Worm (Caenorhabditis elegans) whole organism, L3 larva: Measurements from ENCODE around the gene tbc-6.

ENCODE experiments used
- R02D3.7 ChIP-seq: fragments of 150-350 bp; optimal IDR thresholded peaks from 2 replicates; lab custom pipeline; 2014; ENCODE audit warnings: missing biosample characterization, missing genetic modification characterization
- ceh-16 ChIP-seq: sonication (generic microtip); optimal IDR thresholded peaks from 2 replicates; lab custom pipeline; 2017; ENCODE audit warnings: missing biosample characterization, missing genetic modification characterization
- ceh-28 ChIP-seq: fragments of 150-350 bp; optimal IDR thresholded peaks from 2 replicates; lab custom pipeline; 2014; ENCODE audit warnings: missing biosample characterization, missing genetic modification reagents, missing genetic modification characterization
- ceh-82 ChIP-seq: fragments of 150-350 bp; optimal IDR thresholded peaks from 2 replicates; lab custom pipeline; 2014; ENCODE audit warnings: missing biosample characterization, missing genetic modification characterization
- ceh-9 ChIP-seq: sonication (generic microtip); optimal IDR thresholded peaks from 2 replicates; lab custom pipeline; 2018; ENCODE audit warnings: missing biosample characterization, missing genetic modification characterization
- daf-12 ChIP-seq: fragments of 150-350 bp; optimal IDR thresholded peaks from 2 replicates; lab custom pipeline; 2014; ENCODE audit warnings: missing biosample characterization, missing genetic modification reagents, missing genetic modification characterization
- egl-5 ChIP-seq: fragments of 150-350 bp; optimal IDR thresholded peaks from 2 replicates; lab custom pipeline; 2017; ENCODE audit warnings: missing biosample characterization, missing genetic modification reagents, missing genetic modification characterization, inconsistent platforms
- elt-2 ChIP-seq: sonication (generic microtip); optimal IDR thresholded peaks from 2 replicates; lab custom pipeline; 2016; ENCODE audit warnings: missing genetic modification reagents, mild to moderate bottlenecking, missing genetic modification characterization, missing compliant biosample characterization
- eor-1 ChIP-seq, 2 experiments: fragments of 150-350 bp; optimal IDR thresholded peaks; 2 replicates each; lab custom pipeline; 2014 to 2018; ENCODE audit warnings: missing biosample characterization in 2 of 2, missing genetic modification characterization in 2 of 2
- fkh-10 ChIP-seq: sonication (generic microtip); optimal IDR thresholded peaks from 2 replicates; lab custom pipeline; 2017; ENCODE audit warnings: missing biosample characterization, missing genetic modification reagents, missing genetic modification characterization
- hmg-11 ChIP-seq: sonication (generic microtip); optimal IDR thresholded peaks from 2 replicates; lab custom pipeline; 2016; ENCODE audit warnings: missing genetic modification characterization, missing compliant biosample characterization
- lsy-12 ChIP-seq: sonication (generic microtip); optimal IDR thresholded peaks from 2 replicates; lab custom pipeline; 2016; ENCODE audit warnings: mild to moderate bottlenecking, missing genetic modification characterization, missing compliant biosample characterization
- nfya-1 ChIP-seq: sonication (generic microtip); optimal IDR thresholded peaks from 2 replicates; lab custom pipeline; 2017; ENCODE audit warnings: missing genetic modification characterization, mild to moderate bottlenecking, missing compliant biosample characterization, antibody characterized with exemption, moderate library complexity; ENCODE audit not compliant: insufficient read depth
- nhr-11 ChIP-seq: fragments of 150-350 bp; optimal IDR thresholded peaks from 2 replicates; lab custom pipeline; 2014; ENCODE audit warnings: missing biosample characterization, missing genetic modification characterization
- nhr-237 ChIP-seq: fragments of 150-350 bp; optimal IDR thresholded peaks from 2 replicates; lab custom pipeline; 2014; ENCODE audit warnings: missing biosample characterization, missing genetic modification characterization
- nhr-43 ChIP-seq: sonication (generic microtip); optimal IDR thresholded peaks from 2 replicates; lab custom pipeline; 2016; ENCODE audit warnings: mild to moderate bottlenecking, missing genetic modification characterization, missing compliant biosample characterization; ENCODE audit not compliant: poor library complexity, severe bottlenecking
- nhr-67 ChIP-seq: fragments of 150-350 bp; optimal IDR thresholded peaks from 2 replicates; lab custom pipeline; 2014; ENCODE audit warnings: missing biosample characterization, missing genetic modification characterization
- nhr-76 ChIP-seq: fragments of 150-350 bp; sonication (generic microtip); optimal IDR thresholded peaks from 5 replicates; lab custom pipeline; 2014; ENCODE audit warnings: missing biosample characterization, missing genetic modification characterization
- nhr-77 ChIP-seq: fragments of 150-350 bp; optimal IDR thresholded peaks from 2 replicates; lab custom pipeline; 2014; ENCODE audit warnings: missing biosample characterization, missing genetic modification characterization
- pqm-1 ChIP-seq: fragments of 150-350 bp; optimal IDR thresholded peaks from 2 replicates; lab custom pipeline; 2017; ENCODE audit warnings: missing biosample characterization, missing genetic modification characterization, inconsistent platforms
- skn-1 ChIP-seq: fragments of 150-350 bp; optimal IDR thresholded peaks from 2 replicates; lab custom pipeline; 2014; ENCODE audit warnings: missing biosample characterization, missing genetic modification characterization
- unc-39 ChIP-seq: sonication (generic microtip); optimal IDR thresholded peaks from 4 replicates; lab custom pipeline; 2017; ENCODE audit warnings: missing biosample characterization, missing genetic modification characterization
- ztf-11 ChIP-seq: fragments of 150-350 bp; optimal IDR thresholded peaks from 2 replicates; lab custom pipeline; 2014; ENCODE audit warnings: missing biosample characterization, missing genetic modification characterization

The tbc-6 gene

DNA sequence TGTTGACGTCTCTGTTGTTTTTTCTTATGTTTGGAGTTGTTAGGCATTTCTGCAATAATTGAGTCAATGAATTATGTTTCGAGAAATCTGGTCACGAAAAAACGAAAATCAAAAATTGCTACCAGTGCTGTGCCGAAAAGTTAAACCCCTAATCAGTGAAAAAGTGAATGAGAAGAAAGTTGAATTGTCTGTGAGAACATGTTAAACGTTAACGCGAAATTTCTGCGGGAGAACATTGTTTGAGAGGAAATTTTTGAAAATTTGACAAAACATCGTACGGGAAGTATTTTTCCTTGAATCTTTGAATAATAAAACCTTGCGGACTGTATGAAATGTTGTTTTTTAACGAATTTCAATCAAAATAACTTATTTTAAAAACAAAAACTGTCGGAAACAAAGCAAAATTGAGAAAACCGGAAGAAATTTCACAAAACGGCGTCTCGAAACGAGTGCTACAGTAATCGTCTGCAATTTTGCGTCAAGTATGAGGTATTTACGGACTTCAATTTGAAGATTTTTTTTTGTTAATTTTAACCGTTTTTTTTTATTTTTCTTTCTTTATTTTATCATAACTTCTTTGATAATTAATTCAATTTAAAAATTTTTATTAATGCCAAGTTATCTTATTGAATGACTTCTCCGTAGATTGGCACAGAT, 45.8 kb downstream of the tbc-6 start, which contains the start of gene adal-1:
Gene adal-1, minus strand, starts transcription at position 51 of the 657 bp plus-strand sequence.
- no peak for TF ChIP-seq nhr-77

DNA sequence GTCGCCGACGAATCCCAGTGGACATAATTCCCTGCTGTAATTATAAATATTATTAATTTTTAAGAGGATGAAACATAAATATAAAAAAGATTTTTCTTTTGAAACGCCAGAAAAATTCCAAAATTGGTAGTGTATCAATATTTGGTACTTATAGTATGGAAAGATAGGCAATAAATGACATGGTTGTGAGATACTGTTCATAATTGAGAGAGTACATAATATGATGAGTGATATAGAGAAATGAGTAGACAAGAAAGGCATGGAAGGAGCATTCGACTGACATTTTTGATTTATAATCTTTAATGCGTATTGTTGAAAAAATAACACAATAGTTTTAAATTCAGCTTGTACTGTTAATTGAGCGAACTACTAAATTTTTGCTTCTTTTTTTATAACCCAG, 49.6 kb downstream of the tbc-6 start, which contains the start of gene C44B7.11:
Gene C44B7.11, minus strand, starts transcription at position 34 of the 400 bp plus-strand sequence.
- TF ChIP-seq ceh-28, result no peak
- peak; percentile 29 for TF ChIP-seq pqm-1 (tag; lab: Kevin White, UChicago)
- peak; percentile 34 for TF ChIP-seq elt-2 (tag; lab: Kevin White, UChicago)

DNA sequence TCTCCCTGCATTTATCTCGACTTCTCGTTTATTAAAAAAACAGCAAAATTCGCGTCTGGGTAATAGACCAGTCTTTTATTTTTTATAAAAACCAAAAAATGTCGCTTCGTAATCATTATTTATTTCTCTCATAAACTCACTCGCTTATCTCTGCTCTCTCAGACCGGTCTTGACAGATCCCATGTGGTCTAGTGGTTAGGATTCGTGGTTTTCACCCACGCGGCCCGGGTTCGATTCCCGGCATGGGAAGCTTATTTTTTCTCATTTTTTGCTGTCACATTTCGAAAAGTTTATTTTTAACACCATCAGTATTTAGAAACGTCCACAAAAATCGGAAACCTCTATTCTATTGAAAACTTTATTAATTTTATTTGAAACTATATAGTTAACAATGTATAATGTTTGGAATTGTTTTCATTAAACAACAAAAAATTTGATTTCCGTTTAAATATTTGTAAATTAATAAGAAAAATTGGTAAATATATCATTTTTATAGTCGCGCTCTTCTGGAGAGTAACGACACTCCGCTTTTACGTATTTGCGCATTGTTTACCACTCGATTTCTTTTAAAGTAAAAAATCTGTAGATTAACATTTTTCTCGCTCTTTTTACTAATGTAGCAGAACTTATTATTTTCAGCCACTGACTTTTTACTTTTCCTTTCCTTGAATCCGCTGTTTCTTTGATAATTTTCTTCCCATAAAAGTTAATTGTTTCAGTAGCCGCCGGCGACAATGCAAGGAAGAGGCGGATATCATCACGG, 50.3 kb downstream of the tbc-6 start, which contains the start of gene hrpl-1:
Gene hrpl-1, plus strand, starts transcription at position 713 of the 763 bp plus-strand sequence.
- TF ChIP-seq nfya-1 (tag; lab: Kevin White, UChicago) (peak; percentile 24), nhr-43 (tag; lab: Kevin White, UChicago) (peak; percentile 35), fkh-10 (GFP tag; lab: Kevin White, UChicago) (no peak)

DNA sequence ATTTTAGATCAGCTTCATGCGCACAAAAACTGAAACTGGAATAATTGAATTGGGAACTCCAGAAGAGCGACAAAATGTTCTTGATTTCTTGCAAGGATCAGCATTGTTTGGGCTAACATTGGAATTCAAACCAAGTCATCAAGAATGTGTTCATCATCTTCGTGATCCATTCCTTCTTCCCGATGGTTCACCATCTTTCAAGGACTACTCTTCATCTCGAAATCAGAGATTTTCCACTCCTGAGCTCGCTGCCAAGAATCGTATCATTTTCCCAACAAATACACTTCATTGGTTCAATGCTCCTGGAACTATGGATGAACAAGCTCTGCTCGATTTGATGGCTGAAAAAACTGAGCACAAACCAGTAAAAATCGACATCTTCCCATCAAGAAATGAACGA, 52.8 kb downstream of the tbc-6 start:
- TF ChIP-seq ceh-9 (tag; lab: Kevin White, UChicago) (no peak), lsy-12 (tag; lab: Kevin White, UChicago) (no peak), nhr-237 (tag; lab: Kevin White, UChicago) (no peak), fkh-10 (GFP tag; lab: Kevin White, UChicago) (no peak), hmg-11 (no peak), R02D3.7 (no peak), skn-1 (no peak), elt-2 (tag; lab: Kevin White, UChicago) (no peak), ceh-16 (no peak), nhr-67 (no peak), ceh-82 (tag; lab: Kevin White, UChicago) (no peak), ztf-11 (no peak), unc-39 (tag; lab: Kevin White, UChicago) (no peak), nhr-76 (no peak), nhr-11 (tag; lab: Kevin White, UChicago) (no peak), eor-1 (tag; optimal IDR thresholded peaks at IDR 0.05; lab: Kevin White, UChicago) (no peak), egl-5 (tag; lab: Kevin White, UChicago) (no peak), daf-12 (tag; lab: Kevin White, UChicago) (no peak)
